Fruit fly (Drosophila melanogaster): ENCODE data around the gene spen.

Gene spen

dm6 chr2L:249048-249825, 90.4 kb downstream of the spen start (continued):
- TF ChIP-seq crp (GFP tag; optimal IDR thresholded peaks at IDR 0.05), result no peak
- no peak for TF ChIP-seq Neu2 (GFP tag; optimal IDR thresholded peaks at IDR 0.05; ENCODE audit: borderline replicate concordance)
- TF ChIP-seq Atf6 (GFP tag; IDR thresholded peaks at IDR 0.05), result peak; percentile 15; the same call in 1 of the 2 replicates
- no peak for TF ChIP-seq CG3065 (GFP tag; optimal IDR thresholded peaks at IDR 0.05)
- TF ChIP-seq rib (GFP tag; IDR thresholded peaks at IDR 0.05), result no peak
- peak; percentile 25; the same call in 1 of the 2 replicates for TF ChIP-seq CG31441 (GFP tag; IDR thresholded peaks at IDR 0.05)
- TF ChIP-seq nerfin-1 (tag; optimal IDR thresholded peaks at IDR 0.05), result peak; percentile 3
- no peak for TF ChIP-seq Oli (tag; optimal IDR thresholded peaks at IDR 0.05)
- no peak for TF ChIP-seq CG13296 (GFP tag; optimal IDR thresholded peaks at IDR 0.05)
- TF ChIP-seq Six4 (GFP tag; optimal IDR thresholded peaks at IDR 0.05), result no peak
- TF ChIP-seq CG9817 (tag; optimal IDR thresholded peaks at IDR 0.05), result no peak
- no peak for TF ChIP-seq pnt (GFP tag; optimal IDR thresholded peaks at IDR 0.05)
- TF ChIP-seq Xbp1 (GFP tag; optimal IDR thresholded peaks at IDR 0.05), result peak; percentile 47
- TF ChIP-seq vfl (GFP tag; optimal IDR thresholded peaks at IDR 0.05), result no peak
- no peak; the same call in 1 of the 2 replicates for TF ChIP-seq CG32767 (GFP tag; IDR thresholded peaks at IDR 0.05)
- no peak for TF ChIP-seq CG17568 (GFP tag; optimal IDR thresholded peaks at IDR 0.05)
- TF ChIP-seq CG7786 (GFP tag; optimal IDR thresholded peaks at IDR 0.05), result no peak
- no peak for TF ChIP-seq CG2678 (tag; optimal IDR thresholded peaks at IDR 0.05)
- TF ChIP-seq ranshi (GFP tag; IDR thresholded peaks at IDR 0.05), result no peak
- no peak for TF ChIP-seq lov (optimal IDR thresholded peaks at IDR 0.05)
- 0 out of 3 replicates have a peak, but pooled peaks have one; percentile 14 for TF ChIP-seq lov (GFP tag; IDR thresholded peaks at IDR 0.05)
- TF ChIP-seq Fer2 (tag; optimal IDR thresholded peaks at IDR 0.05), result no peak
- TF ChIP-seq CG3838 (GFP tag; optimal IDR thresholded peaks at IDR 0.05), result no peak
- no peak for TF ChIP-seq CG31365 (tag; optimal IDR thresholded peaks at IDR 0.05)
- TF ChIP-seq CG17385 (GFP tag; optimal IDR thresholded peaks at IDR 0.05), result peak; percentile 97
- TF ChIP-seq CrebB (tag; optimal IDR thresholded peaks at IDR 0.05), result no peak
- no peak for TF ChIP-seq CG4328 (GFP tag; optimal IDR thresholded peaks at IDR 0.05)
- no peak for TF ChIP-seq dimm (GFP tag; IDR thresholded peaks at IDR 0.05)
- TF ChIP-seq gem (tag; optimal IDR thresholded peaks at IDR 0.05), result peak; percentile 47
- TF ChIP-seq klu (GFP tag; IDR thresholded peaks at IDR 0.05), result no peak
- no peak for TF ChIP-seq Eip74EF (GFP tag; optimal IDR thresholded peaks at IDR 0.05)
- TF ChIP-seq CG12071 (GFP tag; optimal IDR thresholded peaks at IDR 0.05), result no peak
- no peak for TF ChIP-seq CG4820 (GFP tag; optimal IDR thresholded peaks at IDR 0.05)
- TF ChIP-seq NK7.1 (GFP tag; optimal IDR thresholded peaks at IDR 0.05), result no peak
- no peak; the same call in 1 of the 2 replicates for TF ChIP-seq crol (GFP tag; IDR thresholded peaks at IDR 0.05)
- TF ChIP-seq kni (GFP tag; optimal IDR thresholded peaks at IDR 0.05), result peak; percentile 94
- TF ChIP-seq Dad (GFP tag; optimal IDR thresholded peaks at IDR 0.05), result no peak
- TF ChIP-seq ap (GFP tag; IDR thresholded peaks at IDR 0.05), result no peak
- no peak for TF ChIP-seq NC2β (GFP tag; optimal IDR thresholded peaks at IDR 0.05)
- TF ChIP-seq CG2120 (GFP tag; optimal IDR thresholded peaks at IDR 0.05), result no peak
- TF ChIP-seq gsb (GFP tag; IDR thresholded peaks at IDR 0.05), result no peak
- no peak for TF ChIP-seq CG3281 (GFP tag; optimal IDR thresholded peaks at IDR 0.05)
- no peak for TF ChIP-seq CG10274 (GFP tag; optimal IDR thresholded peaks at IDR 0.05)
- no peak for TF ChIP-seq fd96Cb (tag; optimal IDR thresholded peaks at IDR 0.05)
- no peak for TF ChIP-seq mam (GFP tag; optimal IDR thresholded peaks at IDR 0.05)
- peak; percentile 42 for TF ChIP-seq Sox102F (GFP tag; optimal IDR thresholded peaks at IDR 0.05)
- TF ChIP-seq CG10462 (GFP tag; optimal IDR thresholded peaks at IDR 0.05), result no peak
- peak; percentile 6 for TF ChIP-seq seq (GFP tag; IDR thresholded peaks at IDR 0.05)
- no peak for TF ChIP-seq CG1792 (GFP tag; optimal IDR thresholded peaks at IDR 0.05)
- TF ChIP-seq Hsf (GFP tag; optimal IDR thresholded peaks at IDR 0.05), result no peak
